Worm (Caenorhabditis elegans): ENCODE results near the gene sra-35.

The sra-35 gene

DNA sequence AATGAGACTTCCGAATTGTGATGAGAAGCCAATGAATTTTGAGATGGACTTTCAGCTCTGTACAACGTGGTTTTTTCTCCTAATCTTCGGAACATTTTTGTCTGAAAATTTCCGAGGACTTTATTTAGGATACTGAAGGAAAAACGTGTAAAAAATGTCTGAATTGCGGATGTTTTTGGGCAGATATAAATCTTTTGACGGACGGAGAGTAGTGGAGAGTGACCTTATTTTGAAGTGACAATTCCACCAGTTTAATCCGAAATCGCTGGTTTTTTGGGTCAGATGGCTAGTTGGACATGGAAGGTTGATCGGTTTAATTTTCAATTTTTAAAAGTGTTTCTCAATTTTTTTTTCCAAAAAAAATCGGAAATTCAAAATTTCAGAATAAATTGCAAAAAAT is 38.4 kb downstream of the sra-35 start, which contains the start of gene T05C1.3:
TSS of gene T05C1.3 (minus strand) at position 101 of the 400 bp plus-strand sequence.
- TF ChIP-seq aly-2 (tag; optimal IDR thresholded peaks at IDR 0.05), result no peak
- no peak for TF ChIP-seq dmd-9 (GFP tag; IDR thresholded peaks at IDR 0.05)
- TF ChIP-seq lin-38 (GFP tag; IDR thresholded peaks at IDR 0.05), result no peak
- TF ChIP-seq vab-7 (GFP tag; IDR thresholded peaks at IDR 0.05), result no peak
- TF ChIP-seq Y105C5A.15 (GFP tag; IDR thresholded peaks at IDR 0.05), result no peak
- TF ChIP-seq egl-27 (tag; optimal IDR thresholded peaks at IDR 0.05), result no peak
- TF ChIP-seq R02D3.7 (tag; optimal IDR thresholded peaks at IDR 0.05), result no peak
- no peak for TF ChIP-seq F37D6.2 (tag; optimal IDR thresholded peaks at IDR 0.05)

DNA sequence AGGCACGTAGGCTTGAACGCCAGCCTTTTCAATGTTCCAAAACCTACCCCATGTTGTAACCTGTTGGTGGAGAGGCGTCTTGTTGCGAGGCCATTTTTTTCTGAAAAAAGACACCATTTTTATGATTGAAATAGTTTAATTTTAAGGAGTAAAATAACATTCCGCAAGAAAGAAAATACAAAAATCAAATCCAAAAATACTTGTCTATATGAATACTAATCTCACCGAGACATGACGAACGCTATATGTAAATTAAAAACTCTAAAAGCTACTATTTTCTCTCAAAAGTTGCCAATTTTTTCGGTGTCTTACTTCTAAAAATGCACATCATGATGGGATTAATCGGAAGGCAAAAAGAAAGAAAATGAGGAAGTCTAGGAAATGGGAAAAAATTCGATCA is 45.7 kb downstream of the sra-35 start, which contains the start of gene T05C1.2:
TSS of gene T05C1.2 (minus strand) at position 101 of the 400 bp plus-strand sequence.
- no peak for TF ChIP-seq arid-1 (GFP tag; conservative IDR thresholded peaks at IDR 0.05)
- no peak for TF ChIP-seq hlh-30 (tag; optimal IDR thresholded peaks at IDR 0.05; ENCODE audit: insufficient read depth)
- TF ChIP-seq unc-62 (GFP tag; optimal IDR thresholded peaks at IDR 0.05 in 1 of 2), result peak in 1 of 2 experiments; percentile 37
- TF ChIP-seq unc-62 (tag; optimal IDR thresholded peaks at IDR 0.05), result no peak

DNA sequence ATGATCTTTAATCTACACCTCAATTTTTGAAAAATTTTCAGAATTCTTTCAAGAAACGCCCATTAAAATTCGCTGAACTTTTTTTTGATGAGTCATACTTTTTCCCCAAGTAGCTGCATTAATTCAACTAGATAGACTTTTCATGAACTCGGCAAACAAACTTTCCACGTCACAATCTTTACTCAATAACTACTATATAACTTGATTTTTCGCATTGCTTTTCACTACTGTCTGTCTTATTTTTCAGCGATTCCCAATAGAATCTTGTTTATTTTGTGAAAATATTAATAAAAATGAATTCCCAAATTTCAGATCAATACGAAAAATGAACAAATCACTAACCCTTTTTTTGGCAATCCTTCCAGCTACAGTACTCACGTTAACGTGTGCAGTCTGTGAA is 49.4 kb downstream of the sra-35 start, which contains the start of gene T05C1.1:
TSS of gene T05C1.1 (plus strand) at position 301 of the 400 bp plus-strand sequence.
- TF ChIP-seq duxl-1 (tag; optimal IDR thresholded peaks at IDR 0.05; ENCODE audit: poor library complexity) (no peak), snpc-1.2 (GFP tag; IDR thresholded peaks at IDR 0.05) (no peak), Y48G9A.11 (GFP tag; IDR thresholded peaks at IDR 0.05) (no peak), dve-1 (tag; optimal IDR thresholded peaks at IDR 0.05; ENCODE audit: insufficient read depth) (no peak), attf-4 (tag; optimal IDR thresholded peaks at IDR 0.05) (no peak), nhr-6 (tag; optimal IDR thresholded peaks at IDR 0.05) (no peak), nhr-77 (tag; optimal IDR thresholded peaks at IDR 0.05) (no peak), snpc-4 (tag; optimal IDR thresholded peaks at IDR 0.05) (no peak), R02D3.7 (tag; optimal IDR thresholded peaks at IDR 0.05) (no peak), Y75B8A.6 (GFP tag; IDR thresholded peaks at IDR 0.05) (no peak)

Measured in whole organism, L4 larva.